Fruit fly (Drosophila melanogaster) whole organism, wandering third instar larva: Measurements from ENCODE around the gene CG14627.

Source experiments
- Abd-B ChIP-seq: fragments of >200 bp; optimal IDR thresholded peaks from 2 replicates; lab custom pipeline; 2017; ENCODE audit warnings: missing biosample characterization, missing genetic modification characterization
- CG9705 ChIP-seq: fragments of 200-800 bp; sonication (Bioruptor generic); optimal IDR thresholded peaks from 2 replicates; lab custom pipeline; 2018; ENCODE audit warnings: missing biosample characterization, mild to moderate bottlenecking, missing genetic modification characterization
- CrebA ChIP-seq: fragments of 200-800 bp; sonication (Bioruptor generic); optimal IDR thresholded peaks from 2 replicates; lab custom pipeline; 2016; ENCODE audit warnings: missing biosample characterization, mild to moderate bottlenecking, missing genetic modification characterization, borderline replicate concordance
- Dfd ChIP-seq: fragments of >200 bp; optimal IDR thresholded peaks from 2 replicates; lab custom pipeline; 2017; ENCODE audit warnings: missing biosample characterization, missing genetic modification characterization
- Dif ChIP-seq: fragments of 200-275, 200-300 bp; sonication (Bioruptor generic); optimal IDR thresholded peaks from 2 replicates; lab custom pipeline; 2018; ENCODE audit warnings: missing biosample characterization, missing genetic modification characterization; ENCODE audit not compliant: partially characterized antibody
- GATAd ChIP-seq: sonication (Bioruptor generic); optimal IDR thresholded peaks from 2 replicates; lab custom pipeline; 2016; ENCODE audit warnings: missing biosample characterization, missing genetic modification characterization
- HLH106 ChIP-seq: fragments of 200-800 bp; optimal IDR thresholded peaks from 3 replicates; lab custom pipeline; 2019; ENCODE audit warnings: missing biosample characterization, mild to moderate bottlenecking, missing genetic modification characterization, moderate library complexity
- Hnf4 ChIP-seq: fragments of 200-800 bp; sonication (Bioruptor generic); optimal IDR thresholded peaks from 2 replicates; lab custom pipeline; 2016; ENCODE audit warnings: missing biosample characterization, mild to moderate bottlenecking, missing genetic modification characterization
- Hr78 ChIP-seq: fragments of >200 bp; optimal IDR thresholded peaks from 2 replicates; lab custom pipeline; 2017; ENCODE audit warnings: missing biosample characterization, missing genetic modification characterization
- Hr83 ChIP-seq: fragments of 200-300 bp; sonication (Bioruptor generic); optimal IDR thresholded peaks from 2 replicates; lab custom pipeline; 2016; ENCODE audit warnings: missing biosample characterization, mild to moderate bottlenecking, missing genetic modification characterization, moderate library complexity; ENCODE audit not compliant: poor library complexity, severe bottlenecking
- Jra ChIP-seq: sonication (Bioruptor generic); optimal IDR thresholded peaks from 2 replicates; lab custom pipeline; 2016; ENCODE audit warnings: missing biosample characterization, missing genetic modification characterization
- Mio ChIP-seq: sonication (Bioruptor generic); optimal IDR thresholded peaks from 2 replicates; lab custom pipeline; 2016; ENCODE audit warnings: missing biosample characterization, missing genetic modification characterization
- Myc ChIP-seq: fragments of >200 bp; optimal IDR thresholded peaks from 2 replicates; lab custom pipeline; 2017
- N ChIP-seq: fragments of >200 bp; optimal IDR thresholded peaks from 2 replicates; lab custom pipeline; 2018; ENCODE audit warnings: missing biosample characterization, missing external identifiers, missing genetic modification characterization
- OdsH ChIP-seq: fragments of 200-800 bp; sonication (Bioruptor generic); optimal IDR thresholded peaks from 2 replicates; lab custom pipeline; 2016; ENCODE audit warnings: missing biosample characterization, mild to moderate bottlenecking, missing genetic modification characterization
- Sp1 ChIP-seq: fragments of 200-800 bp; sonication (Bioruptor generic); optimal IDR thresholded peaks from 3 replicates; lab custom pipeline; 2019; ENCODE audit warnings: missing biosample characterization, mild to moderate bottlenecking, missing genetic modification characterization, moderate library complexity
- Vsx2 ChIP-seq: fragments of 200-300, 225-300 bp; sonication (Bioruptor generic); optimal IDR thresholded peaks from 2 replicates; lab custom pipeline; 2018; ENCODE audit warnings: missing biosample characterization, missing genetic modification characterization; ENCODE audit not compliant: partially characterized antibody
- br ChIP-seq: fragments of 200-800 bp; sonication (Bioruptor generic); optimal IDR thresholded peaks from 2 replicates; lab custom pipeline; 2016; ENCODE audit warnings: missing biosample characterization, missing genetic modification characterization
- brk ChIP-seq: fragments of 200-800 bp; sonication (Bioruptor generic); optimal IDR thresholded peaks from 2 replicates; lab custom pipeline; 2016; ENCODE audit warnings: missing biosample characterization, mild to moderate bottlenecking, missing genetic modification characterization
- dl ChIP-seq, 2 experiments: fragments of 175-275, 200-275 bp in 1 of 2; fragments of 200-275 bp in 1 of 2; sonication (Bioruptor generic); optimal IDR thresholded peaks; lab custom pipeline; 2018; ENCODE audit warnings: mild to moderate bottlenecking in 2 of 2, missing biosample characterization in 2 of 2, missing genetic modification characterization in 2 of 2, moderate library complexity in 2 of 2; ENCODE audit not compliant: partially characterized antibody in 2 of 2, insufficient read depth in 1 of 2
- dmrt93B ChIP-seq: fragments of 200-800 bp; sonication (Bioruptor generic); optimal IDR thresholded peaks from 2 replicates; lab custom pipeline; 2018; ENCODE audit warnings: missing biosample characterization, mild to moderate bottlenecking, missing genetic modification characterization
- dsf ChIP-seq: sonication (Bioruptor generic); optimal IDR thresholded peaks from 2 replicates; lab custom pipeline; 2016; ENCODE audit warnings: missing biosample characterization, missing genetic modification characterization, borderline replicate concordance
- ey ChIP-seq: fragments of 200-800 bp; sonication (Bioruptor generic); optimal IDR thresholded peaks from 2 replicates; lab custom pipeline; 2016; ENCODE audit warnings: missing biosample characterization, missing genetic modification characterization
- fru ChIP-seq: fragments of 200-800 bp; sonication (Bioruptor generic); optimal IDR thresholded peaks from 3 replicates; lab custom pipeline; 2016; ENCODE audit warnings: missing biosample characterization, mild to moderate bottlenecking, missing genetic modification characterization
- h ChIP-seq: fragments of 200-800 bp; sonication (Bioruptor generic); optimal IDR thresholded peaks from 3 replicates; lab custom pipeline; 2016; ENCODE audit warnings: missing biosample characterization, mild to moderate bottlenecking, missing genetic modification characterization
- jim ChIP-seq: fragments of 175-275, 200-325 bp; sonication (Bioruptor generic); optimal IDR thresholded peaks from 2 replicates; lab custom pipeline; 2016; ENCODE audit warnings: missing biosample characterization, mild to moderate bottlenecking, missing genetic modification characterization
- lola ChIP-seq: fragments of >200 bp; optimal IDR thresholded peaks from 2 replicates; lab custom pipeline; 2017; ENCODE audit warnings: missing biosample characterization, missing genetic modification characterization
- pan ChIP-seq: fragments of >200 bp; optimal IDR thresholded peaks from 2 replicates; lab custom pipeline; 2017
- psq ChIP-seq: fragments of 200-800 bp; sonication (Bioruptor generic); optimal IDR thresholded peaks from 3 replicates; lab custom pipeline; 2017; ENCODE audit warnings: missing biosample characterization, mild to moderate bottlenecking, missing genetic modification characterization, moderate library complexity
- rgr ChIP-seq: fragments of 200-800 bp; sonication (Bioruptor generic); optimal IDR thresholded peaks from 3 replicates; lab custom pipeline; 2016; ENCODE audit warnings: missing biosample characterization, mild to moderate bottlenecking, missing genetic modification characterization
- sage ChIP-seq: fragments of 200-800 bp; sonication (Bioruptor generic); optimal IDR thresholded peaks from 2 replicates; lab custom pipeline; 2016; ENCODE audit warnings: missing biosample characterization, mild to moderate bottlenecking, missing genetic modification characterization
- sv ChIP-seq: fragments of 200-800 bp; sonication (Bioruptor generic); optimal IDR thresholded peaks from 3 replicates; lab custom pipeline; 2016; ENCODE audit warnings: missing biosample characterization, missing genetic modification characterization
- tai ChIP-seq: sonication (Bioruptor generic); optimal IDR thresholded peaks from 2 replicates; lab custom pipeline; 2016; ENCODE audit warnings: missing biosample characterization, missing genetic modification characterization
- usp ChIP-seq: fragments of >200 bp; optimal IDR thresholded peaks from 2 replicates; lab custom pipeline; 2017; ENCODE audit warnings: missing biosample characterization, missing genetic modification characterization
- woc ChIP-seq: sonication (Bioruptor generic); optimal IDR thresholded peaks from 2 replicates; lab custom pipeline; 2016; ENCODE audit warnings: missing biosample characterization, mild to moderate bottlenecking, missing genetic modification characterization

Gene CG14627

DNA sequence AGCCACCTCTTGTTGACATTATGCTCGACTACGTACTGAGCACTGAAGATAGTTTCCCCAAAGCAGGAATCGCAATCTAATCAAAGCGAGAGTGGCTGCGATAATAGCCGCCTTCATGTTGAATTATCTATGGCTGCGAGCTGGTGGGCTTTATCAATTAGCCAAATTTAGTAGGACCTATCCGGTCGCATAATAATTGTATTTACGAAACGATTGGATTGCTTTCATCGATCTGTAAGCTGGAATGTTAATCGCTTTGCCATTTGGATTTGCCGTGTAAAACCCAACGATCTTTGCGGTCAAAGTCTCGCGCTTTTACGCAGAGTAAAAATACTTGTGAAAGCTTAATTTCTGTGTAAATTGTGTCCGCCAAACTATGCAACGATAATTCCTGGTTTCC is 5.4 kb upstream of the CG14627 start, which contains the start of gene CG11384:
CG11384 (minus strand) TSS at position 43 of the 400 bp plus-strand sequence.
- TF ChIP-seq lola (GFP tag; lab: Kevin White, UChicago) (no peak), dmrt93B (GFP tag; lab: Kevin White, UChicago) (no peak), Sp1 (no peak), Vsx2 (GFP tag; lab: Kevin White, UChicago) (no peak), h (GFP tag; lab: Kevin White, UChicago) (no peak), Hnf4 (no peak), Dif (GFP tag; lab: Kevin White, UChicago) (no peak), sv (no peak), Hr83 (GFP tag; lab: Kevin White, UChicago) (no peak), Mio (GFP tag; lab: Kevin White, UChicago) (no peak), GATAd (GFP tag; lab: Kevin White, UChicago) (no peak), CrebA (GFP tag; lab: Kevin White, UChicago) (no peak), usp (GFP tag; lab: Kevin White, UChicago) (no peak), Hr78 (no peak), Jra (GFP tag; lab: Kevin White, UChicago) (no peak), jim (GFP tag; lab: Kevin White, UChicago) (no peak), Abd-B (GFP tag; lab: Kevin White, UChicago) (no peak), Dfd (GFP tag; lab: Kevin White, UChicago) (no peak), Myc (lab: Kevin White, UChicago) (no peak)
- TF ChIP-seq, all 38 proteins: peak for 0

DNA sequence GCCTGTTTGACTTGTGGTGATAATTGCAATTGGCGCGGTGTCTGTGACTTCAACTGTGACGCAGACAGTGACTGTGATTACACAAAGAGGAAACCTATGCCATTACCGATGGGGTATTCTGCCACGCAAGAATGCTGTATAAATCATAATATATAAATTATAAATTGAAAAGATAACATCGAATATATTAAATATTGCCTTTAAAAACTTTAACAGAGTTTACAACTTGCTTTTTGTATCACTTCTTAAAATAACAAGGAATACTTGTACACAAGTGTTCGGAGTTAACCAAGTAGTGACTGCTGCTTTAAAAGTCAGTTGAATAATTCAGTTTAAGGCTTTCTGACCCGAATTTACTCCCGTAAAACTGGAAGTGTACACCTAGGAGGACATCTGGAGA is 1.6 kb upstream of the CG14627 start, which contains the start of gene CG11379:
CG11379 (plus strand) TSS at position 301 of the 400 bp plus-strand sequence.
- TF ChIP-seq N (no peak), jim (GFP tag; lab: Kevin White, UChicago) (no peak), dl (GFP tag; optimal IDR thresholded peaks at IDR 0.05; lab: Kevin White, UChicago; ENCODE audit: insufficient read depth in 1 of 2, partially characterized antibody in 2 of 2) (no peak), Sp1 (no peak), psq (no peak), Dfd (GFP tag; lab: Kevin White, UChicago) (no peak), Abd-B (GFP tag; lab: Kevin White, UChicago) (no peak), pan (no peak), dmrt93B (GFP tag; lab: Kevin White, UChicago) (no peak), Hnf4 (no peak), sv (no peak), woc (GFP tag; lab: Kevin White, UChicago) (no peak), CG9705 (GFP tag; lab: Kevin White, UChicago) (no peak)

DNA sequence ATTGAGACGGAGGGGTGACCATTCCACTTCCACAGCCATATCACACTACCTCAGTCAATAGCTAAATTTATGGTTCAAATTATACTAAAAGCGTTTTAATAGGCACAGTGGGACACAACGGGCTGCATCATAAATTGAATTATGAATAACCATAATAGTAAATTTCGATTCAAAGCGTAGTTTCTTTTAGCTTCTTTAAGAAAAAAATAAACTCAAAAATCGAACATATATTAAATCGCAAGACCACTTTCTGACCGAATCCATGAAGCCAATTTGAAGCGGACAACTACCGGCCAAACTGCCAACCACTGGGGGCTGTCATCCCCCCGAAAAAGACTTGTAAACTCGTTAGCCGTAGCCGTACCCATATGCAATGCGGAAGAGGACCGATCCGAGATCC is 555 bp upstream of the CG14627 start:
- TF ChIP-seq brk (GFP tag; lab: Kevin White, UChicago) (no peak), CrebA (GFP tag; lab: Kevin White, UChicago) (no peak), dsf (no peak), dl (GFP tag; optimal IDR thresholded peaks at IDR 0.05; lab: Kevin White, UChicago; ENCODE audit: insufficient read depth in 1 of 2, partially characterized antibody in 2 of 2) (no peak), Hr83 (GFP tag; lab: Kevin White, UChicago) (no peak), Abd-B (GFP tag; lab: Kevin White, UChicago) (no peak), br (no peak), lola (GFP tag; lab: Kevin White, UChicago) (no peak), rgr (no peak), Hnf4 (no peak), tai (GFP tag; lab: Kevin White, UChicago) (no peak), sage (GFP tag; lab: Kevin White, UChicago) (no peak), ey (GFP tag; lab: Kevin White, UChicago) (no peak), Myc (lab: Kevin White, UChicago) (no peak), OdsH (no peak), Dfd (GFP tag; lab: Kevin White, UChicago) (no peak)

DNA sequence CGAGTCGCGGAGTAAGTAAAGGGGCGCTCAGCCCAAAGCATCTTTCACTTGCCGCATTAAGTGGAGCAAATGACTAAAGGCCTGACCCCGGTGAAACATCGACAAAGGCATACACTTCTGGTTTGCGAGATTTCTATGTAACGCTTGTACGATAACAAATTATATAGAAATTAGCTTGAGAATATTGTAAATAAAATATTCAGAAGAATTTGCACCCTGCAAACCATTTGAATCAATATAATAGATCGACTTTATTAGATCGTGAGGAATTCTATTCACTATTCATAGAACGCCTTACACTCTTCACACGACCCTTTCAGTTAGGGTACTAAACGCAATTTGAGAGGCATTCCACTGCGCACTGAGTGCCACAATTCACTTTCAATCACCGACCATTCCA is 2.3 kb downstream of the CG14627 start:
- TF ChIP-seq h (GFP tag; lab: Kevin White, UChicago), result no peak
- no peak for TF ChIP-seq HLH106 (tag; lab: Kevin White, UChicago)
- no peak for TF ChIP-seq sage (GFP tag; lab: Kevin White, UChicago)
- no peak for TF ChIP-seq Sp1
- TF ChIP-seq Abd-B (GFP tag; lab: Kevin White, UChicago), result no peak
- TF ChIP-seq lola (GFP tag; lab: Kevin White, UChicago), result no peak
- TF ChIP-seq fru (GFP tag; lab: Kevin White, UChicago), result no peak
- TF ChIP-seq GATAd (GFP tag; lab: Kevin White, UChicago), result no peak
- no peak for TF ChIP-seq Hr78
